Worm (Caenorhabditis elegans) whole organism, late embryonic: ENCODE data around the gene C10B5.1.
"Not testable (repeated sequence)": the region's sequence is repeated elsewhere in the genome, so short reads cannot be mapped to it uniquely, and the experiment has no call there.

ENCODE experiments used
- C38D4.7 ChIP-seq: fragments of 200-800 bp; sonication (Bioruptor generic); optimal IDR thresholded peaks from 2 replicates; lab custom pipeline; 2018; ENCODE audit warnings: mild to moderate bottlenecking, missing genetic modification characterization, moderate library complexity, missing compliant biosample characterization
- K02D7.2 ChIP-seq: sonication (generic microtip); optimal IDR thresholded peaks from 2 replicates; lab custom pipeline; 2017; ENCODE audit warnings: mild to moderate bottlenecking, missing genetic modification characterization, missing compliant biosample characterization
- ceh-14 ChIP-seq: sonication (generic microtip); optimal IDR thresholded peaks from 2 replicates; lab custom pipeline; 2016; ENCODE audit warnings: missing genotype, missing genetic modification characterization, missing compliant biosample characterization
- ceh-18 ChIP-seq: sonication (generic microtip); optimal IDR thresholded peaks from 2 replicates; lab custom pipeline; 2016; ENCODE audit warnings: missing genetic modification characterization, missing compliant biosample characterization
- ceh-22 ChIP-seq: sonication (generic microtip); optimal IDR thresholded peaks from 2 replicates; lab custom pipeline; 2017; ENCODE audit warnings: missing biosample characterization, missing genetic modification characterization
- ceh-31 ChIP-seq: sonication (generic microtip); optimal IDR thresholded peaks from 2 replicates; lab custom pipeline; 2016; ENCODE audit warnings: missing genetic modification characterization, missing compliant biosample characterization
- ceh-45 ChIP-seq: fragments of 200-800 bp; sonication (Bioruptor generic); IDR thresholded peaks from 2 replicates; pipeline ENCODE4 v1.3.6; 2022; ENCODE audit warnings: missing genetic modification reagents, missing genetic modification characterization, missing compliant biosample characterization
- ceh-9 ChIP-seq: sonication (generic microtip); optimal IDR thresholded peaks from 2 replicates; lab custom pipeline; 2016; ENCODE audit warnings: mild to moderate bottlenecking, missing genetic modification characterization, inconsistent platforms, missing compliant biosample characterization
- elt-2 ChIP-seq: sonication (generic microtip); optimal IDR thresholded peaks from 2 replicates; lab custom pipeline; 2016; ENCODE audit warnings: missing genetic modification reagents, missing genetic modification characterization, missing compliant biosample characterization
- eyg-1 ChIP-seq: sonication (generic microtip); optimal IDR thresholded peaks from 2 replicates; lab custom pipeline; 2016; ENCODE audit warnings: missing genotype, missing genetic modification characterization, missing compliant biosample characterization
- fkh-10 ChIP-seq: fragments of 150-350 bp; optimal IDR thresholded peaks from 2 replicates; lab custom pipeline; 2014; ENCODE audit warnings: missing biosample characterization, missing genetic modification reagents, missing genetic modification characterization
- fkh-6 ChIP-seq: sonication (generic microtip); optimal IDR thresholded peaks from 2 replicates; lab custom pipeline; 2016; ENCODE audit warnings: missing genetic modification characterization, missing compliant biosample characterization
- gmeb-2 ChIP-seq: sonication (generic microtip); optimal IDR thresholded peaks from 2 replicates; lab custom pipeline; 2016; ENCODE audit warnings: missing genetic modification characterization, inconsistent platforms, missing compliant biosample characterization
- hlh-30 ChIP-seq: sonication (generic microtip); optimal IDR thresholded peaks from 2 replicates; lab custom pipeline; 2017; ENCODE audit warnings: antibody characterized with exemption, missing genetic modification characterization, missing compliant biosample characterization; ENCODE audit not compliant: insufficient read depth
- hlh-6 ChIP-seq: sonication (generic microtip); optimal IDR thresholded peaks from 2 replicates; lab custom pipeline; 2016; ENCODE audit warnings: missing genotype, missing genetic modification characterization, missing compliant biosample characterization
- hlh-8 ChIP-seq: sonication (generic microtip); optimal IDR thresholded peaks from 2 replicates; lab custom pipeline; 2016; ENCODE audit warnings: missing genotype, missing genetic modification characterization, missing compliant biosample characterization
- madf-2 ChIP-seq: sonication (generic microtip); optimal IDR thresholded peaks from 2 replicates; lab custom pipeline; 2017; ENCODE audit warnings: missing genetic modification characterization, missing compliant biosample characterization
- npax-4 ChIP-seq: sonication (generic microtip); optimal IDR thresholded peaks from 2 replicates; lab custom pipeline; 2016; ENCODE audit warnings: missing genetic modification characterization, missing compliant biosample characterization
- pag-3 ChIP-seq: sonication (generic microtip); optimal IDR thresholded peaks from 2 replicates; lab custom pipeline; 2016; ENCODE audit warnings: missing compliant biosample characterization, missing genetic modification characterization, borderline replicate concordance
- pax-1 ChIP-seq: fragments of 150-350 bp; optimal IDR thresholded peaks from 2 replicates; lab custom pipeline; 2014; ENCODE audit warnings: missing biosample characterization, missing genetic modification characterization
- pha-4 ChIP-seq: fragments of 150-350 bp; optimal IDR thresholded peaks from 2 replicates; lab custom pipeline; 2018; ENCODE audit warnings: missing biosample characterization, missing genetic modification reagents, missing genetic modification characterization
- pqm-1 ChIP-seq: sonication (generic microtip); optimal IDR thresholded peaks from 2 replicates; lab custom pipeline; 2016; ENCODE audit warnings: missing genetic modification characterization, missing compliant biosample characterization
- ref-2 ChIP-seq: sonication (generic microtip); optimal IDR thresholded peaks from 2 replicates; lab custom pipeline; 2016; ENCODE audit warnings: missing genetic modification characterization, missing compliant biosample characterization
- sox-2 ChIP-seq: fragments of 200-800 bp; sonication (Bioruptor generic); IDR thresholded peaks from 2 replicates; pipeline ENCODE4 v1.3.6; 2022; ENCODE audit warnings: missing genetic modification reagents, missing genetic modification characterization, missing compliant biosample characterization
- sox-4 ChIP-seq: sonication (generic microtip); optimal IDR thresholded peaks from 2 replicates; lab custom pipeline; 2017; ENCODE audit warnings: mild to moderate bottlenecking, missing genetic modification characterization, inconsistent platforms, missing compliant biosample characterization
- syd-9 ChIP-seq: sonication (generic microtip); optimal IDR thresholded peaks from 2 replicates; lab custom pipeline; 2016; ENCODE audit warnings: mild to moderate bottlenecking, missing genetic modification characterization, moderate library complexity, missing compliant biosample characterization
- tbx-2 ChIP-seq: sonication (generic microtip); optimal IDR thresholded peaks from 2 replicates; lab custom pipeline; 2016; ENCODE audit warnings: missing genetic modification characterization, missing compliant biosample characterization
- tbx-7 ChIP-seq: sonication (generic microtip); optimal IDR thresholded peaks from 2 replicates; lab custom pipeline; 2016; ENCODE audit warnings: missing genotype, missing genetic modification characterization, missing compliant biosample characterization
- unc-3 ChIP-seq, 2 experiments: fragments of 200-800 bp in 1 of 2; sonication (Bioruptor generic) in 1 of 2; sonication (generic microtip) in 1 of 2; conservative IDR thresholded peaks in 1 of 2; optimal IDR thresholded peaks in 1 of 2; 2 replicates each; pipeline versions ENCODE4 v1.3.6 to Lab custom; 2016 to 2022; ENCODE audit warnings: missing compliant biosample characterization in 2 of 2, missing genetic modification characterization in 2 of 2, missing genetic modification reagents in 1 of 2
- unc-42 ChIP-seq: sonication (generic microtip); optimal IDR thresholded peaks from 2 replicates; lab custom pipeline; 2016; ENCODE audit warnings: missing genotype, missing genetic modification characterization, missing compliant biosample characterization
- unc-55 ChIP-seq: sonication (generic microtip); optimal IDR thresholded peaks from 2 replicates; lab custom pipeline; 2017; ENCODE audit warnings: missing biosample characterization, missing genetic modification reagents, missing genetic modification characterization
- unc-86 ChIP-seq: sonication (generic microtip); optimal IDR thresholded peaks from 2 replicates; lab custom pipeline; 2016; ENCODE audit warnings: missing genetic modification characterization, missing compliant biosample characterization
- ztf-16 ChIP-seq: sonication (generic microtip); optimal IDR thresholded peaks from 2 replicates; lab custom pipeline; 2017; ENCODE audit warnings: missing genetic modification characterization, missing compliant biosample characterization

The C10B5.1 gene

DNA sequence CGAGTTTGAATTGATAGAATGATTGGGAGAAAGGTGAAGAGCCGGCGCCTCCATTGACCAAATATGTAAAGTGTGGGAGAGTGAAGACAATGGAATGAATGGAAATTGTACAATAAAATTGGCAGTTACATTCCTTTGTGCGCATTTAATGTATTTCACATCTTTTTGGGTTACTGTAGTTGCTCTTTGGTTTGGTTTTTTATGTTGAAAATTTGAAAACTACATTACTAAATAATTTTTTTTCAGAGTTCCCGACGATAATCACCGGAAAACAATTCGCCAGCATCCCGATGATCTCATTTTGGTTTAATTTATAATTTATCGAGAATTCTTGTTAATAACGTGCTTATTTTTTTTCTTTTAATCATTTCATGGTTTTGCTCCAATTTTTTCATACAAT is at the start of gene C10B5.1:
Gene C10B5.1 (plus strand): TSS at position 301 of the 400 bp plus-strand sequence.
- no peak for TF ChIP-seq pqm-1 (tag; lab: Kevin White, UChicago)
- no peak for TF ChIP-seq ceh-9 (tag; lab: Kevin White, UChicago)
- TF ChIP-seq unc-42, result no peak
- TF ChIP-seq sox-4, result no peak
- TF ChIP-seq syd-9 (tag; lab: Kevin White, UChicago), result no peak
- no peak for TF ChIP-seq hlh-8 (tag; lab: Kevin White, UChicago)
- TF ChIP-seq pag-3 (tag; lab: Kevin White, UChicago), result no peak
- TF ChIP-seq unc-86 (tag; lab: Kevin White, UChicago), result no peak
- TF ChIP-seq tbx-7, result no peak
- no peak for TF ChIP-seq elt-2 (tag; lab: Kevin White, UChicago)
- TF ChIP-seq C38D4.7 (GFP tag; lab: Kevin White, UChicago), result no peak
- TF ChIP-seq gmeb-2 (tag; lab: Kevin White, UChicago), result no peak
- no peak for TF ChIP-seq fkh-10 (GFP tag; lab: Kevin White, UChicago)
- no peak for TF ChIP-seq unc-55 (GFP tag; lab: Kevin White, UChicago)
- TF ChIP-seq fkh-6, result no peak
- no peak for TF ChIP-seq hlh-30
- TF ChIP-seq npax-4 (tag; lab: Kevin White, UChicago), result no peak
- no peak for TF ChIP-seq ceh-14 (tag; lab: Kevin White, UChicago)

DNA sequence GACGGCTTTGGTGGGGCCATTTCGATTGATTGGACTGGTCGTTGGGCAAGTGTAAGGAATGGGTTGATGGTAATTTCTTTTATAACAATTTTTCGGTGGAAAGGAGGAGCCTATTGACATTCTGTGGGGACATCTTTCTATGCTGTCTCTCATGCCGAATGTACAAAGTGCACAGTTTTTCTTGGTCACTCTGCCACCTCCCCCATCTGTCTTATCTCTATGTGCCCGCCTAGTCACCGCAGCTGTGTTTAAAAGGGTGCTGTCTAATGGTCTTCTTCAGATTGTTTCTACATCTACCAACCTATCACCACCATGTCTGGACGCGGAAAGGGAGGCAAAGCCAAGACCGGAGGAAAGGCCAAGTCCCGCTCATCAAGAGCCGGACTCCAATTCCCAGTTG is 48.0 kb upstream of the C10B5.1 start, which contains the start of the genes his-8 and his-7:
Gene his-8 (minus strand): TSS at position 20 of the 400 bp plus-strand sequence.
Gene his-7 (plus strand): TSS at position 313 of the 400 bp plus-strand sequence.
- TF ChIP-seq ztf-16 (tag; lab: Kevin White, UChicago); ceh-9 (tag; lab: Kevin White, UChicago); ceh-45: not testable (repeated sequence)

DNA sequence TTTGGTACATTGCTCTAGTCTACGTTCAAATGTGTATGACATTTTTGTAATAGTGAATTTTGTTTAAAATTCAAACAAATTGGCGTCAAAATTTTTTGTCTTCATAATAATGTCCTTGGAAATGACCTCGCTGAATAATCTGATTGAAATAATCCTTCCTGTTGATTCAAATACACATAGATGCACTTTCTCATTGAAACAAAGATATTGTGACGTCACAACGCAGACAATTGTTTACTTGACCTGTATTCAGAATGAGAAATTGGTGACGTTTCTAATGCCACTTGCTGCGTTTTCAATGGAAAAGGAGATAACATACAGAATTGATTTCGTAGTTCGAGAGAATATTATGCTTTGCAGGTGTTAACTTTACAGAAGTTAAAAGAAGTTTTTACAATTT is 47.1 kb upstream of the C10B5.1 start:
- TF ChIP-seq ceh-9 (tag; lab: Kevin White, UChicago), result no peak
- no peak for TF ChIP-seq pax-1 (tag; lab: Kevin White, UChicago)
- no peak for TF ChIP-seq ceh-18 (tag; lab: Kevin White, UChicago)
- TF ChIP-seq eyg-1 (tag; lab: Kevin White, UChicago), result no peak
- TF ChIP-seq madf-2 (tag; lab: Kevin White, UChicago), result no peak
- TF ChIP-seq gmeb-2 (tag; lab: Kevin White, UChicago), result no peak
- TF ChIP-seq pha-4 (tag; lab: Kevin White, UChicago), result no peak
- no peak for TF ChIP-seq pqm-1 (tag; lab: Kevin White, UChicago)
- no peak for TF ChIP-seq tbx-2
- no peak for TF ChIP-seq sox-4
- TF ChIP-seq C38D4.7 (GFP tag; lab: Kevin White, UChicago), result no peak
- TF ChIP-seq hlh-8 (tag; lab: Kevin White, UChicago), result no peak
- no peak for TF ChIP-seq ceh-22 (tag; lab: Kevin White, UChicago)
- no peak for TF ChIP-seq fkh-6
- TF ChIP-seq hlh-6 (tag; lab: Kevin White, UChicago), result no peak
- TF ChIP-seq ceh-45, result no peak
- TF ChIP-seq K02D7.2 (tag; lab: Kevin White, UChicago), result no peak
- TF ChIP-seq, all 69 proteins: peak for 0

DNA sequence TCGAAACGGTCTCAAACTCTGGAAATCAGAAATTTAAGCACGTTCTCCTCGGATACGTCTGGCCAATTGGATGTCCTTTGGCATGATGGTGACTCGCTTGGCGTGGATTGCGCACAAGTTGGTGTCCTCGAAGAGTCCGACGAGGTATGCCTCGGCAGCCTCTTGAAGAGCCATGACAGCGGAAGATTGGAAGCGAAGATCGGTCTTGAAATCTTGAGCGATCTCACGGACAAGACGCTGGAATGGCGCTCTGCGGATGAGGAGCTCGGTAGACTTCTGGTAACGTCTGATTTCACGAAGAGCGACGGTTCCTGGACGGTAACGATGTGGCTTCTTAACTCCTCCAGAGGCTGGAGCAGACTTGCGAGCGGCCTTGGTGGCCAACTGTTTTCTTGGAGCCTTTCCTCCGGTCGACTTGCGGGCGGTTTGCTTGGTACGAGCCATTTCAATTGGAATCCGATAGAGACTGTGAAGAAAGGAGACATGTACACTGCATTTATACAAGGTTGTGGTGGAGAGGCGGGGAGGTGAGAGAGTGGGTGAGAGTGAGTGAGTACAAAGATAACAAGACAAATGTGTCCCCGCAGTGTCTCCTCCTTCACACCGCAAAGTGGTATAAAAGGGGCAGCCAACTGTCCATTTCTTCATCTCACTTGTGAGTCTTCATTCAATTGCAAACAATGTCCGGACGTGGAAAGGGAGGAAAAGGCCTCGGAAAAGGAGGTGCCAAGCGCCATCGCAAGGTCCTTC is 46.4 kb upstream of the C10B5.1 start, which contains the start of the genes his-6 and his-5:
Gene his-6 (minus strand): TSS at position 444 of the 750 bp plus-strand sequence.
Gene his-5 (plus strand): TSS at position 681 of the 750 bp plus-strand sequence.
- TF ChIP-seq unc-3 (GFP tag; conservative IDR thresholded peaks at IDR 0.05; lab: Robert Waterston, UW), result peak; percentile 61
- not testable (repeated sequence) for TF ChIP-seq unc-3 (tag; optimal IDR thresholded peaks at IDR 0.05; lab: Kevin White, UChicago)
- TF ChIP-seq ceh-31 (tag; lab: Kevin White, UChicago), result peak; percentile 52
- peak; percentile 30 for TF ChIP-seq sox-2 (GFP tag; lab: Robert Waterston, UW)
- TF ChIP-seq ref-2 (tag; lab: Kevin White, UChicago), result peak; percentile 51
